Worm (Caenorhabditis elegans) whole organism, early embryonic: ENCODE results near the gene sru-6.

Experiments
- aly-1 ChIP-seq: sonication (generic microtip); optimal IDR thresholded peaks from 2 replicates; lab custom pipeline; 2016; ENCODE audit warnings: missing genetic modification characterization, missing compliant biosample characterization
- ama-1 ChIP-seq: fragments of 150-350 bp; optimal IDR thresholded peaks from 2 replicates; lab custom pipeline; 2014
- ceh-13 ChIP-seq: fragments of 200-800 bp; sonication (Bioruptor generic); optimal IDR thresholded peaks from 2 replicates; lab custom pipeline; 2018; ENCODE audit warnings: mild to moderate bottlenecking, missing genetic modification characterization, missing compliant biosample characterization
- ceh-36 ChIP-seq: sonication (generic microtip); optimal IDR thresholded peaks from 2 replicates; lab custom pipeline; 2016; ENCODE audit warnings: missing genetic modification characterization, inconsistent platforms, missing compliant biosample characterization
- hmbx-1 ChIP-seq: sonication (generic microtip); optimal IDR thresholded peaks from 2 replicates; lab custom pipeline; 2016; ENCODE audit warnings: mild to moderate bottlenecking, missing genetic modification characterization, missing compliant biosample characterization
- hmg-4 ChIP-seq: fragments of 200-800 bp; sonication (Bioruptor generic); optimal IDR thresholded peaks from 2 replicates; lab custom pipeline; 2018; ENCODE audit warnings: mild to moderate bottlenecking, missing genetic modification characterization, missing compliant biosample characterization
- scrt-1 ChIP-seq: fragments of 200-800 bp; sonication (Bioruptor generic); IDR thresholded peaks from 2 replicates; pipeline ENCODE4 v1.3.6; 2022; ENCODE audit warnings: missing genetic modification characterization, missing compliant biosample characterization
- sea-1 ChIP-seq: fragments of 200-800 bp; sonication (Bioruptor generic); conservative IDR thresholded peaks from 2 replicates; pipeline ENCODE4 v1.3.6; 2022; ENCODE audit warnings: missing genetic modification characterization, missing compliant biosample characterization
- tbx-11 ChIP-seq: fragments of 200-800 bp; sonication (Bioruptor generic); IDR thresholded peaks from 2 replicates; pipeline ENCODE4 v1.3.6; 2022; ENCODE audit warnings: missing genetic modification characterization, missing compliant biosample characterization
- tbx-37 ChIP-seq: fragments of 200-800 bp; sonication (Bioruptor generic); conservative IDR thresholded peaks from 2 replicates; pipeline ENCODE4 v1.3.6; 2022; ENCODE audit warnings: missing genetic modification reagents, missing genetic modification characterization, missing compliant biosample characterization

- TF ChIP-seq sea-1 (GFP tag; lab: Robert Waterston, UW) (no peak), aly-1 (tag; lab: Kevin White, UChicago) (no peak), tbx-11 (GFP tag; lab: Robert Waterston, UW) (no peak), ama-1 (lab: Kevin White, UChicago) (no peak), hmbx-1 (tag; lab: Kevin White, UChicago) (no peak), ceh-36 (no peak), scrt-1 (GFP tag; lab: Robert Waterston, UW) (no peak), ceh-13 (no peak), tbx-37 (GFP tag; lab: Robert Waterston, UW) (no peak), hmg-4 (GFP tag; lab: Kevin White, UChicago) (no peak)
Measured at ce11 chrIV:9450375-9450774, 40.0 kb upstream of the sru-6 start, which contains the start of gene cpin-1.
